Fruit fly (Drosophila melanogaster) whole organism, embryonic: ENCODE results near the gene Vps37B.

Source experiments
- Abd-B ChIP-seq: fragments of 200-800 bp; sonication (Bioruptor generic); optimal IDR thresholded peaks from 2 replicates; lab custom pipeline; 2018; ENCODE audit warnings: missing biosample characterization, mild to moderate bottlenecking, missing genetic modification characterization, moderate library complexity
- Asciz ChIP-seq: fragments of 200-800 bp; sonication (Bioruptor generic); optimal IDR thresholded peaks from 2 replicates; lab custom pipeline; 2017; ENCODE audit warnings: missing biosample characterization, mild to moderate bottlenecking, missing genetic modification characterization, missing genetic modification reagents
- CG10321 ChIP-seq: fragments of 200-800 bp; sonication (Bioruptor generic); IDR thresholded peaks from 2 replicates; pipeline ENCODE4 v1.3.6; 2022; ENCODE audit warnings: missing biosample characterization, missing genetic modification characterization
- CG10366 ChIP-seq: fragments of 200-800 bp; sonication (Bioruptor generic); IDR thresholded peaks from 2 replicates; pipeline ENCODE4 v1.3.6; 2022; ENCODE audit warnings: missing biosample characterization, missing genetic modification characterization
- CG10431 ChIP-seq: fragments of 200-800 bp; sonication (Bioruptor generic); optimal IDR thresholded peaks from 3 replicates; lab custom pipeline; 2018; ENCODE audit warnings: missing biosample characterization, mild to moderate bottlenecking, missing genetic modification characterization
- CG12155 ChIP-seq: fragments of 200-800 bp; sonication (Bioruptor generic); optimal IDR thresholded peaks from 3 replicates; lab custom pipeline; 2016; ENCODE audit warnings: missing biosample characterization, missing genetic modification characterization
- CG15073 ChIP-seq: fragments of 200-800 bp; sonication (Bioruptor generic); optimal IDR thresholded peaks from 2 replicates; lab custom pipeline; 2016; ENCODE audit warnings: missing biosample characterization, missing genetic modification characterization
- CG15269 ChIP-seq: fragments of 200-800 bp; sonication (Bioruptor generic); optimal IDR thresholded peaks from 2 replicates; lab custom pipeline; 2018; ENCODE audit warnings: missing biosample characterization, mild to moderate bottlenecking, missing genetic modification characterization, moderate library complexity
- CG1647 ChIP-seq: fragments of 200-800 bp; sonication (Bioruptor generic); optimal IDR thresholded peaks from 3 replicates; lab custom pipeline; 2016; ENCODE audit warnings: missing biosample characterization, missing genetic modification characterization
- CG17802 ChIP-seq: fragments of 200-800 bp; sonication (Bioruptor generic); optimal IDR thresholded peaks from 2 replicates; lab custom pipeline; 2018; ENCODE audit warnings: missing biosample characterization, mild to moderate bottlenecking, missing genetic modification characterization, moderate library complexity
- CG18476 ChIP-seq: fragments of 200-800 bp; sonication (Bioruptor generic); optimal IDR thresholded peaks from 2 replicates; lab custom pipeline; 2016; ENCODE audit warnings: missing biosample characterization, mild to moderate bottlenecking, missing genetic modification characterization
- CG34224 ChIP-seq: fragments of 200-800 bp; sonication (Bioruptor generic); IDR thresholded peaks from 3 replicates; pipeline ENCODE4 v1.3.6; 2022; ENCODE audit warnings: missing biosample characterization, missing genetic modification characterization; ENCODE audit not compliant: partially characterized antibody
- CG4404 ChIP-seq: fragments of 200-800 bp; sonication (Bioruptor generic); IDR thresholded peaks from 2 replicates; pipeline ENCODE4 v1.3.6; 2022; ENCODE audit warnings: missing biosample characterization, missing genetic modification characterization
- CG6654 ChIP-seq: fragments of 200-800 bp; sonication (Bioruptor generic); optimal IDR thresholded peaks from 2 replicates; lab custom pipeline; 2017; ENCODE audit warnings: missing biosample characterization, mild to moderate bottlenecking, missing genetic modification characterization
- CG6683 ChIP-seq: fragments of 200-800 bp; sonication (Bioruptor generic); optimal IDR thresholded peaks from 2 replicates; lab custom pipeline; 2017; ENCODE audit warnings: missing biosample characterization, mild to moderate bottlenecking, missing genetic modification characterization, missing genetic modification reagents
- CG7271 ChIP-seq: fragments of 200-800 bp; sonication (Bioruptor generic); optimal IDR thresholded peaks from 2 replicates; lab custom pipeline; 2018; ENCODE audit warnings: missing biosample characterization, mild to moderate bottlenecking, missing genetic modification characterization, moderate library complexity
- CG7963 ChIP-seq: fragments of 200-800 bp; sonication (Bioruptor generic); IDR thresholded peaks from 3 replicates; pipeline ENCODE4 v1.3.6; 2022; ENCODE audit warnings: missing biosample characterization, missing genetic modification characterization; ENCODE audit not compliant: partially characterized antibody
- CG8359 ChIP-seq: fragments of 200-800 bp; sonication (Bioruptor generic); optimal IDR thresholded peaks from 2 replicates; lab custom pipeline; 2017; ENCODE audit warnings: missing biosample characterization, mild to moderate bottlenecking, missing genetic modification characterization, borderline replicate concordance
- CTCF ChIP-seq: fragments of 200-800 bp; sonication (Bioruptor generic); optimal IDR thresholded peaks from 2 replicates; lab custom pipeline; 2017; ENCODE audit warnings: missing biosample characterization, mild to moderate bottlenecking, missing genetic modification characterization, moderate library complexity
- D ChIP-seq, 2 experiments: fragments of 200-800 bp in 1 of 2; fragments of >200 bp in 1 of 2; sonication (Bioruptor generic) in 1 of 2; optimal IDR thresholded peaks; 2 replicates in 1 of 2; 3 replicates in 1 of 2; lab custom pipeline; 2017; ENCODE audit warnings: mild to moderate bottlenecking in 1 of 2, missing biosample characterization in 1 of 2, missing genetic modification characterization in 1 of 2, missing genetic modification reagents in 1 of 2
- Ets65A ChIP-seq: fragments of 200-800 bp; sonication (Bioruptor generic); peaks from one replicate; lab custom pipeline; 2016; ENCODE audit warnings: missing biosample characterization, missing genetic modification characterization
- H2.0 ChIP-seq: fragments of 200-800 bp; sonication (Bioruptor generic); IDR thresholded peaks from 2 replicates; pipeline ENCODE4 v1.3.6; 2022; ENCODE audit warnings: missing biosample characterization, missing genetic modification characterization
- Hmx ChIP-seq: fragments of 200-800 bp; sonication (Bioruptor generic); optimal IDR thresholded peaks from 2 replicates; lab custom pipeline; 2016; ENCODE audit warnings: missing biosample characterization, missing genetic modification characterization
- Hsf ChIP-seq: fragments of 200-800 bp; sonication (Bioruptor generic); optimal IDR thresholded peaks from 3 replicates; lab custom pipeline; 2016; ENCODE audit warnings: missing biosample characterization, missing genetic modification characterization
- Kr ChIP-seq: fragments of 200-800 bp; sonication (Bioruptor generic); optimal IDR thresholded peaks from 2 replicates; lab custom pipeline; 2017; ENCODE audit warnings: missing biosample characterization, mild to moderate bottlenecking, missing genetic modification characterization
- Oaz ChIP-seq: fragments of 200-800 bp; sonication (Bioruptor generic); IDR thresholded peaks from 2 replicates; pipeline ENCODE4 v1.3.6; 2022; ENCODE audit warnings: missing biosample characterization, missing genetic modification characterization
- Pdp1 ChIP-seq, 2 experiments: fragments of 200-800 bp; sonication (Bioruptor generic); optimal IDR thresholded peaks; 3 replicates each; lab custom pipeline; 2016; ENCODE audit warnings: missing biosample characterization in 2 of 2, missing genetic modification characterization in 2 of 2, mild to moderate bottlenecking in 1 of 2, moderate library complexity in 1 of 2
- Rx ChIP-seq: fragments of 200-800 bp; sonication (Bioruptor generic); IDR thresholded peaks from 2 replicates; pipeline ENCODE4 v1.3.6; 2022; ENCODE audit warnings: missing biosample characterization, missing genetic modification characterization
- Taf1 ChIP-seq: fragments of 200-800 bp; sonication (Bioruptor generic); IDR thresholded peaks from 2 replicates; pipeline ENCODE4 v1.3.6; 2022; ENCODE audit warnings: missing biosample characterization, missing genetic modification characterization
- ab ChIP-seq: fragments of 200-800 bp; sonication (Bioruptor generic); optimal IDR thresholded peaks from 2 replicates; lab custom pipeline; 2016; ENCODE audit warnings: missing biosample characterization, missing genetic modification characterization
- amos ChIP-seq: fragments of 200-800 bp; sonication (Bioruptor generic); IDR thresholded peaks from 2 replicates; pipeline ENCODE4 v1.3.6; 2022; ENCODE audit warnings: missing biosample characterization, missing genetic modification characterization; ENCODE audit not compliant: partially characterized antibody
- cg ChIP-seq: fragments of 200-800 bp; sonication (Bioruptor generic); optimal IDR thresholded peaks from 3 replicates; lab custom pipeline; 2019; ENCODE audit warnings: missing biosample characterization, mild to moderate bottlenecking, missing genetic modification characterization, moderate library complexity
- chm ChIP-seq: fragments of 200-800 bp; sonication (Bioruptor generic); IDR thresholded peaks from 2 replicates; pipeline ENCODE4 v1.3.6; 2022; ENCODE audit warnings: missing biosample characterization, missing genetic modification characterization
- en ChIP-seq: fragments of 200-800 bp; sonication (Bioruptor generic); optimal IDR thresholded peaks from 2 replicates; lab custom pipeline; 2016; ENCODE audit warnings: missing biosample characterization, missing genetic modification characterization
- ftz-f1 ChIP-seq: fragments of 200-800 bp; sonication (Bioruptor generic); optimal IDR thresholded peaks from 2 replicates; lab custom pipeline; 2016; ENCODE audit warnings: missing biosample characterization, missing genetic modification characterization
- grn ChIP-seq: fragments of 200-800 bp; sonication (Bioruptor generic); optimal IDR thresholded peaks from 3 replicates; lab custom pipeline; 2017; ENCODE audit warnings: missing biosample characterization, missing genetic modification characterization
- hb ChIP-seq: fragments of 200-800 bp; sonication (Bioruptor generic); IDR thresholded peaks from 3 replicates; pipeline ENCODE4 v1.3.6; 2022; ENCODE audit warnings: missing biosample characterization, missing genetic modification characterization; ENCODE audit not compliant: partially characterized antibody
- pfk ChIP-seq: fragments of 200-800 bp; sonication (Bioruptor generic); optimal IDR thresholded peaks from 2 replicates; lab custom pipeline; 2018; ENCODE audit warnings: missing biosample characterization, mild to moderate bottlenecking, missing genetic modification characterization, moderate library complexity
- phol ChIP-seq: fragments of 200-800 bp; sonication (Bioruptor generic); optimal IDR thresholded peaks from 3 replicates; lab custom pipeline; 2018; ENCODE audit warnings: missing biosample characterization, mild to moderate bottlenecking, missing genetic modification characterization, moderate library complexity
- pita ChIP-seq: fragments of 200-800 bp; sonication (Bioruptor generic); optimal IDR thresholded peaks from 2 replicates; lab custom pipeline; 2017; ENCODE audit warnings: missing biosample characterization, mild to moderate bottlenecking, missing genetic modification characterization
- ranshi ChIP-seq: fragments of 200-800 bp; sonication (Bioruptor generic); IDR thresholded peaks from 2 replicates; pipeline ENCODE4 v1.3.6; 2022; ENCODE audit warnings: missing biosample characterization, missing genetic modification characterization
- repo ChIP-seq: fragments of 200-800 bp; sonication (Bioruptor generic); optimal IDR thresholded peaks from 2 replicates; lab custom pipeline; 2016; ENCODE audit warnings: missing biosample characterization, missing genetic modification characterization
- sens-2 ChIP-seq: fragments of 200-800 bp; sonication (Bioruptor generic); IDR thresholded peaks from 2 replicates; pipeline ENCODE4 v1.3.6; 2022; ENCODE audit warnings: missing biosample characterization, missing genetic modification characterization
- sob ChIP-seq: fragments of 200-800 bp; sonication (Bioruptor generic); IDR thresholded peaks from 2 replicates; pipeline ENCODE4 v1.3.6; 2022; ENCODE audit warnings: missing biosample characterization, missing genetic modification characterization
- ssp ChIP-seq: fragments of 200-800 bp; sonication (Bioruptor generic); IDR thresholded peaks from 2 replicates; pipeline ENCODE4 v1.3.6; 2022; ENCODE audit warnings: missing biosample characterization, missing genetic modification characterization
- trem ChIP-seq: fragments of 200-800 bp; optimal IDR thresholded peaks from 3 replicates; lab custom pipeline; 2019; ENCODE audit warnings: missing biosample characterization, mild to moderate bottlenecking, missing genetic modification characterization, moderate library complexity
- vfl ChIP-seq: fragments of 200-800 bp; sonication (Bioruptor generic); optimal IDR thresholded peaks from 2 replicates; lab custom pipeline; 2016; ENCODE audit warnings: missing biosample characterization, missing genetic modification characterization
- wor ChIP-seq: fragments of 200-800 bp; sonication (Bioruptor generic); IDR thresholded peaks from 2 replicates; pipeline ENCODE4 v1.3.6; 2022; ENCODE audit warnings: missing biosample characterization, missing genetic modification characterization

Vps37B gene

DNA sequence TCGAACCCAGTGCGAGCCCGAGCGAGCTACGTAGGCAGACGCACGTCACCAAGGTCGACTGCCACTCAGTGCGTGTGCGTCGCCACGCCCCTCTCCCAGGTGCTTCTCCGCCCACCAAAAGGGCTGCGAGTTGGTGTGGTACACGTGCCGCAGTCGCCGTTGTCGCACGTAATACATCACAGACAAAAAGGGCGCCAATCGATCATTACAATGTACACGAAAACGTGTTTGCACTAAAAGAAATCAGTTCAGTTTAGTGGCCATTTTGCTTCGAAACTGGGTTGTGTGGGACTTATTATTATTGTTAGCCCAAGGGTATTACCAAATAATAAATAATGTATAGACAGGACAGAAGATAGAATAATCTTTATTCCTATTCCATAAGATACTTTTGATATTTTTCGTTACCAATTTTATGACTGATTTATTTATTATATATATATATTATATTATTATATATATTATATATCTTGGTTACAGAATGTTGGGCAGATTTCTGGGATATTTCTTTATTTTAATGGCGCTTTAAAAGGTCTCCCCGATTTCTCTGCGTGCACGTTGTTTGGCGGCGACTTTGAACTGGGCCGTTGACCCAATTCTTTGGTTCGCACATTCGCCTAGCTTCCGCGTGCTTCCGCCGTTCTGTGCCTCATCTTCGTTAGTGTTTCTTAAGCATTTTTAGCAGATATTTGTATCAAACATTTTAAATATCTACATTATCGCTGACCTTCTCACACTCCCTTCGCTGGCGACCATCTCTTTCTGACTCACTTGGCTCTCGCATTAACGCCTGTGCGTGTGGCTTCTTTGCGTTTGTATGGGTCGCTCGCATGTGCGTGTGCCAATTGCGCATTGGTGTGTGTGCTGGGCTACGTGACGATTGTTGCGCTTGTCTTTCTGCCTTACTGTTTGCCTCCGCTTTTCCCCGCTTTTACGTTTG is 37.6 kb downstream of the Vps37B start (continued):
- TF ChIP-seq CG34224 (GFP tag; lab: Robert Waterston, UW) (peak; percentile 37; the same call in 1 of the 3 replicates), Pdp1 (GFP tag; optimal IDR thresholded peaks at IDR 0.05; lab: Kevin White, UChicago) (peak; percentile 44 to 76), H2.0 (GFP tag; lab: Robert Waterston, UW) (peak; percentile 47; the same call in 1 of the 2 replicates), cg (GFP tag; lab: Kevin White, UChicago) (peak; percentile 97), CG15269 (peak; percentile 93), CG8359 (GFP tag; lab: Kevin White, UChicago) (peak; percentile 78), ssp (GFP tag; lab: Robert Waterston, UW) (peak; percentile 65), pita (GFP tag; lab: Kevin White, UChicago) (no peak), Asciz (GFP tag; lab: Kevin White, UChicago) (peak; percentile 87), CG4404 (peak; percentile 61), sens-2 (GFP tag; lab: Robert Waterston, UW) (no peak), CG6683 (GFP tag; lab: Kevin White, UChicago) (peak; percentile 70), CG1647 (GFP tag; lab: Kevin White, UChicago) (no peak), CTCF (GFP tag; lab: Kevin White, UChicago) (peak; percentile 45), phol (peak; percentile 91), CG7271 (tag; lab: Kevin White, UChicago) (peak; percentile 46), grn (GFP tag; lab: Kevin White, UChicago) (no peak), D (optimal IDR thresholded peaks at IDR 0.05; lab: Kevin White, UChicago) (no peak), D (GFP tag; optimal IDR thresholded peaks at IDR 0.05; lab: Kevin White, UChicago) (peak; percentile 86), hb (GFP tag; lab: Robert Waterston, UW) (no peak), Taf1 (no peak), en (GFP tag; lab: Kevin White, UChicago) (no peak), ranshi (no peak; the same call in 1 of the 2 replicates), Kr (peak; percentile 37), CG10321 (GFP tag; lab: Robert Waterston, UW) (peak; percentile 71; the same call in 1 of the 2 replicates), trem (peak; percentile 76), vfl (GFP tag; lab: Kevin White, UChicago) (no peak), CG6654 (GFP tag; lab: Kevin White, UChicago) (peak; percentile 53), sob (GFP tag; lab: Robert Waterston, UW) (peak; percentile 63; the same call in 1 of the 2 replicates), Rx (GFP tag; lab: Robert Waterston, UW) (peak; percentile 42; the same call in 1 of the 2 replicates), CG10431 (GFP tag; lab: Kevin White, UChicago) (peak; percentile 13), CG10366 (peak; percentile 51; the same call in 1 of the 2 replicates), CG17802 (tag; lab: Kevin White, UChicago) (peak; percentile 44), Ets65A (GFP tag; lab: Kevin White, UChicago) (peak; percentile 64), Hsf (GFP tag; lab: Kevin White, UChicago) (peak; percentile 4), Oaz (GFP tag; lab: Robert Waterston, UW) (0 out of 2 replicates have a peak, but pooled peaks have one; percentile 43), CG7963 (GFP tag; lab: Robert Waterston, UW) (no peak), ab (GFP tag; lab: Kevin White, UChicago) (peak; percentile 47), pfk (no peak), wor (GFP tag; lab: Robert Waterston, UW) (peak; percentile 61), chm (no peak; the same call in 1 of the 2 replicates), CG18476 (GFP tag; lab: Kevin White, UChicago) (peak; percentile 47), CG15073 (GFP tag; lab: Kevin White, UChicago) (no peak), CG12155 (GFP tag; lab: Kevin White, UChicago) (peak; percentile 46), repo (no peak), amos (GFP tag; lab: Robert Waterston, UW) (no peak), ftz-f1 (peak; percentile 83), Abd-B (GFP tag; lab: Kevin White, UChicago) (peak; percentile 87), Hmx (GFP tag; lab: Kevin White, UChicago) (no peak)
